Fruit fly (Drosophila melanogaster) S2 (cell line): ENCODE measurements around the gene Obp99b.

Source experiments
- CG8478 ChIP-seq: fragments of >200 bp; optimal IDR thresholded peaks from 2 replicates; lab custom pipeline; 2018
- CTCF ChIP-seq, 2 experiments: fragments of >200 bp; optimal IDR thresholded peaks; 2 replicates each; lab custom pipeline; 2018

DNA sequence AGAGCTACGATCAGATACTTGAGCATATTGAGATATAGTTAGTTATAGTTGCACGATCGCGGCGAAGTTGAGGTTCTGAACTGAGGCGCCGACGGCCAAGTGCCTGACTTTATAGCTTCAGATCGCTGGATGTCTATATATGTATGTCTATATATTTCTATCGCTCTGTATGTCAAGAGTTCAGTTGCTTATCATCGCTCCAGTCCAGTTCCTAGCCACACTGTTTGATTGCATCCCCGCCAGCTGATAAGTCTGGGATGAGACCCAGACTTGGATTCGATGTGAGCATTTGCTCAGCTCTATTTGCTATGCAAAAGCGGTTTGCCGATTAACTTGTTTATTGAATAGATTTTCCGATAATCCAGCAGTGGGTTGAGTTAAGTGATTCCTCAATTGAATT lies 30.0 kb downstream of the Obp99b start:
- TF ChIP-seq CG8478 (lab: Kevin White, UChicago) (no peak), CTCF (optimal IDR thresholded peaks at IDR 0.05; lab: Kevin White, UChicago) (no peak)
